Fruit fly (Drosophila melanogaster): ENCODE data around the gene CG14811.

dm6 chrX:1824610-1824948, 2.4 kb upstream of the CG14811 start:
- TF ChIP-seq Pif1B (GFP tag; optimal IDR thresholded peaks at IDR 0.05) (peak; percentile 42), rn (GFP tag; IDR thresholded peaks at IDR 0.05) (no peak)

Data from whole organism, pupa.